Worm (Caenorhabditis elegans) whole organism, L1 larva: ENCODE measurements around the gene C01G12.3.

Experiments used
- alr-1 ChIP-seq: fragments of 200-800 bp; sonication (Bioruptor generic); optimal IDR thresholded peaks from 2 replicates; lab custom pipeline; 2018; ENCODE audit warnings: borderline replicate concordance, mild to moderate bottlenecking, missing genetic modification characterization, missing compliant biosample characterization
- aly-2 ChIP-seq: fragments of 150-350 bp; optimal IDR thresholded peaks from 2 replicates; lab custom pipeline; 2014; ENCODE audit warnings: missing biosample characterization, missing genetic modification characterization
- elt-3 ChIP-seq, 6 experiments: fragments of 150-350 bp in 1 of 6; sonication (generic microtip); optimal IDR thresholded peaks; 2 replicates each; lab custom pipeline; 2017 to 2018; ENCODE audit warnings: missing biosample characterization in 6 of 6, missing genetic modification characterization in 6 of 6, inconsistent platforms in 1 of 6
- lsy-2 ChIP-seq, 2 experiments: fragments of 150-350 bp; optimal IDR thresholded peaks; 2 replicates each; lab custom pipeline; 2014; ENCODE audit warnings: missing biosample characterization in 2 of 2, missing genetic modification characterization in 2 of 2
- mep-1 ChIP-seq: fragments of 150-350 bp; optimal IDR thresholded peaks from 2 replicates; lab custom pipeline; 2014; ENCODE audit warnings: missing biosample characterization, missing genetic modification characterization
- nhr-28 ChIP-seq: fragments of 150-350 bp; optimal IDR thresholded peaks from 2 replicates; lab custom pipeline; 2014; ENCODE audit warnings: missing biosample characterization, missing genetic modification characterization
- nhr-47 ChIP-seq: sonication (generic microtip); optimal IDR thresholded peaks from 2 replicates; lab custom pipeline; 2016; ENCODE audit warnings: mild to moderate bottlenecking, missing genetic modification characterization, moderate library complexity, missing compliant biosample characterization
- snpc-4 ChIP-seq: fragments of 150-350 bp; optimal IDR thresholded peaks from 2 replicates; lab custom pipeline; 2014; ENCODE audit warnings: missing biosample characterization, missing genetic modification characterization
- tbx-2 ChIP-seq: sonication (generic microtip); optimal IDR thresholded peaks from 2 replicates; lab custom pipeline; 2016; ENCODE audit warnings: missing genetic modification characterization, missing compliant biosample characterization
- unc-130 ChIP-seq: fragments of 150-350 bp; optimal IDR thresholded peaks from 2 replicates; lab custom pipeline; 2017; ENCODE audit warnings: missing biosample characterization, missing genetic modification characterization, inconsistent platforms
- xbp-1 ChIP-seq: sonication (generic microtip); optimal IDR thresholded peaks from 2 replicates; lab custom pipeline; 2016; ENCODE audit warnings: missing genetic modification characterization, missing compliant biosample characterization

ce11 chrII:14619806-14620205 lies 37.7 kb upstream of the C01G12.3 start:
- no peak for TF ChIP-seq snpc-4 (tag; lab: Kevin White, UChicago)
- TF ChIP-seq unc-130 (tag; lab: Kevin White, UChicago): no peak
- TF ChIP-seq aly-2 (tag; lab: Kevin White, UChicago): no peak
- TF ChIP-seq tbx-2 (tag; lab: Kevin White, UChicago): no peak
- no peak for TF ChIP-seq alr-1 (tag; lab: Kevin White, UChicago)
- TF ChIP-seq xbp-1 (tag; lab: Kevin White, UChicago): no peak
- no peak for TF ChIP-seq mep-1 (tag; lab: Kevin White, UChicago)
- TF ChIP-seq nhr-47 (tag; lab: Kevin White, UChicago): no peak
- no peak for TF ChIP-seq lsy-2 (tag; optimal IDR thresholded peaks at IDR 0.05; lab: Kevin White, UChicago)
- TF ChIP-seq elt-3 (tag; optimal IDR thresholded peaks at IDR 0.05; lab: Kevin White, UChicago): peak in 1 of 6 experiments; percentile 13
- TF ChIP-seq nhr-28 (tag; lab: Kevin White, UChicago): no peak
